Fruit fly (Drosophila melanogaster): ENCODE results near the gene CG15312.

The CG15312 gene

dm6 chrX:10014738-10015703 is 55.6 kb downstream of the CG15312 start:
- no peak for TF ChIP-seq noc (tag; optimal IDR thresholded peaks at IDR 0.05)

- TF ChIP-seq noc (tag; optimal IDR thresholded peaks at IDR 0.05): no peak
Observed at dm6 chrX:10009794-10010614, 60.7 kb downstream of the CG15312 start, which contains the start of gene Dna2. Gene Dna2 (plus strand): TSS chrX:10010481.

- no peak for TF ChIP-seq noc (tag; optimal IDR thresholded peaks at IDR 0.05)
Observed at dm6 chrX:10008576-10009260, 62.0 kb downstream of the CG15312 start, which contains the start of gene CG33557. Gene CG33557 (plus strand): TSS chrX:10009210.
